Fruit fly (Drosophila melanogaster) whole organism, embryonic: ENCODE measurements around the gene blot.

ENCODE experiments used
- Aef1 ChIP-seq: fragments of 200-800 bp; sonication (Bioruptor generic); IDR thresholded peaks from 3 replicates; pipeline ENCODE4 v1.3.6; 2022; ENCODE audit warnings: missing biosample characterization, missing genetic modification characterization
- Antp ChIP-seq: fragments of 200-800 bp; sonication (Bioruptor generic); optimal IDR thresholded peaks from 3 replicates; lab custom pipeline; 2016; ENCODE audit warnings: missing biosample characterization, missing genetic modification characterization
- Atf-2 ChIP-seq: fragments of 200-800 bp; sonication (Bioruptor generic); optimal IDR thresholded peaks from 2 replicates; lab custom pipeline; 2016; ENCODE audit warnings: missing biosample characterization, missing genetic modification characterization
- CG12219 ChIP-seq: fragments of 200-800 bp; sonication (Bioruptor generic); optimal IDR thresholded peaks from 3 replicates; lab custom pipeline; 2018; ENCODE audit warnings: missing biosample characterization, mild to moderate bottlenecking, missing genetic modification characterization
- CG12659 ChIP-seq: fragments of 200-800 bp; sonication (Bioruptor generic); optimal IDR thresholded peaks from 3 replicates; lab custom pipeline; 2017; ENCODE audit warnings: mild to moderate bottlenecking, missing biosample characterization, missing genetic modification reagents, missing genetic modification characterization
- CG13287 ChIP-seq: fragments of 200-800 bp; sonication (Bioruptor generic); IDR thresholded peaks from 2 replicates; pipeline ENCODE4 v1.3.6; 2022; ENCODE audit warnings: missing biosample characterization, missing genetic modification characterization; ENCODE audit not compliant: partially characterized antibody
- CG17612 ChIP-seq: fragments of 200-800 bp; sonication (Bioruptor generic); IDR thresholded peaks from 2 replicates; pipeline ENCODE4 v1.3.6; 2022; ENCODE audit warnings: missing biosample characterization, missing genetic modification characterization
- CG32532 ChIP-seq: fragments of 200-800 bp; sonication (Bioruptor generic); IDR thresholded peaks from 2 replicates; pipeline ENCODE4 v1.3.6; 2022; ENCODE audit warnings: missing biosample characterization, missing genetic modification characterization
- CG32772 ChIP-seq: fragments of 200-800 bp; sonication (Bioruptor generic); IDR thresholded peaks from 2 replicates; pipeline ENCODE4 v1.3.6; 2022; ENCODE audit warnings: missing biosample characterization, missing genetic modification characterization
- CG3281 ChIP-seq: fragments of 200-800 bp; sonication (Bioruptor generic); optimal IDR thresholded peaks from 3 replicates; lab custom pipeline; 2017; ENCODE audit warnings: missing biosample characterization, mild to moderate bottlenecking, missing genetic modification characterization
- CG34224 ChIP-seq: fragments of 200-800 bp; sonication (Bioruptor generic); IDR thresholded peaks from 3 replicates; pipeline ENCODE4 v1.3.6; 2022; ENCODE audit warnings: missing biosample characterization, missing genetic modification characterization; ENCODE audit not compliant: partially characterized antibody
- CG34422 ChIP-seq: fragments of 200-800 bp; sonication (Bioruptor generic); IDR thresholded peaks from 3 replicates; pipeline ENCODE4 v1.3.6; 2022; ENCODE audit warnings: missing biosample characterization, missing genetic modification characterization
- CG4617 ChIP-seq: fragments of 200-800 bp; sonication (Bioruptor generic); optimal IDR thresholded peaks from 3 replicates; lab custom pipeline; 2016; ENCODE audit warnings: missing biosample characterization, missing genetic modification characterization, borderline replicate concordance
- CG9797 ChIP-seq: fragments of 200-800 bp; sonication (Bioruptor generic); optimal IDR thresholded peaks from 3 replicates; lab custom pipeline; 2018; ENCODE audit warnings: missing biosample characterization, mild to moderate bottlenecking, missing genetic modification characterization
- D ChIP-seq, 2 experiments: fragments of 200-800 bp in 1 of 2; fragments of >200 bp in 1 of 2; sonication (Bioruptor generic) in 1 of 2; optimal IDR thresholded peaks; 2 replicates in 1 of 2; 3 replicates in 1 of 2; lab custom pipeline; 2017; ENCODE audit warnings: mild to moderate bottlenecking in 1 of 2, missing biosample characterization in 1 of 2, missing genetic modification characterization in 1 of 2, missing genetic modification reagents in 1 of 2
- Dbx ChIP-seq: fragments of 200-800 bp; sonication (Bioruptor generic); IDR thresholded peaks from 3 replicates; pipeline ENCODE4 v1.3.6; 2022; ENCODE audit warnings: missing biosample characterization, missing genetic modification characterization
- Dfd ChIP-seq, 2 experiments: fragments of >200 bp; optimal IDR thresholded peaks; 2 replicates each; lab custom pipeline; 2017; ENCODE audit warnings: missing biosample characterization in 2 of 2, missing genetic modification characterization in 2 of 2
- Doc2 ChIP-seq: fragments of 200-800 bp; sonication (Bioruptor generic); IDR thresholded peaks from 2 replicates; pipeline ENCODE4 v1.3.6; 2022; ENCODE audit warnings: missing biosample characterization, missing genetic modification characterization
- Drgx ChIP-seq: fragments of 200-800 bp; sonication (Bioruptor generic); IDR thresholded peaks from 2 replicates; pipeline ENCODE4 v1.3.6; 2022; ENCODE audit warnings: missing biosample characterization, missing genetic modification characterization
- HLH4C ChIP-seq: fragments of 200-800 bp; sonication (Bioruptor generic); IDR thresholded peaks from 3 replicates; pipeline ENCODE4 v1.3.6; 2022; ENCODE audit warnings: missing biosample characterization, missing genetic modification characterization; ENCODE audit not compliant: partially characterized antibody
- Med ChIP-seq: fragments of 200-800 bp; sonication (Bioruptor generic); peaks from one replicate; lab custom pipeline; 2016; ENCODE audit warnings: missing biosample characterization, missing genetic modification characterization, mild to moderate bottlenecking, inconsistent platforms, moderate library complexity
- Opbp ChIP-seq: fragments of 200-800 bp; sonication (Bioruptor generic); IDR thresholded peaks from 3 replicates; pipeline ENCODE4 v1.3.6; 2022; ENCODE audit warnings: missing biosample characterization, missing genetic modification characterization; ENCODE audit not compliant: partially characterized antibody
- PHDP ChIP-seq: fragments of 200-800 bp; sonication (Bioruptor generic); optimal IDR thresholded peaks from 3 replicates; lab custom pipeline; 2018; ENCODE audit warnings: missing biosample characterization, mild to moderate bottlenecking, missing genetic modification characterization, moderate library complexity
- Ptx1 ChIP-seq: fragments of 200-800 bp; sonication (Bioruptor generic); IDR thresholded peaks from 2 replicates; pipeline ENCODE4 v1.3.6; 2022; ENCODE audit warnings: missing biosample characterization, missing genetic modification characterization
- Ravus ChIP-seq: fragments of 200-800 bp; sonication (Bioruptor generic); IDR thresholded peaks from 2 replicates; pipeline ENCODE4 v1.3.6; 2022; ENCODE audit warnings: missing biosample characterization, missing genetic modification characterization
- Sox100B ChIP-seq: fragments of 200-800 bp; sonication (Bioruptor generic); optimal IDR thresholded peaks from 3 replicates; lab custom pipeline; 2018; ENCODE audit warnings: missing biosample characterization, mild to moderate bottlenecking, missing genetic modification characterization
- Xrp1 ChIP-seq: fragments of 200-800 bp; sonication (Bioruptor generic); IDR thresholded peaks from 2 replicates; pipeline ENCODE4 v1.3.6; 2022; ENCODE audit warnings: missing biosample characterization, missing genetic modification characterization
- ab ChIP-seq: fragments of 200-800 bp; sonication (Bioruptor generic); optimal IDR thresholded peaks from 2 replicates; lab custom pipeline; 2016; ENCODE audit warnings: missing biosample characterization, missing genetic modification characterization
- amos ChIP-seq: fragments of 200-800 bp; sonication (Bioruptor generic); IDR thresholded peaks from 2 replicates; pipeline ENCODE4 v1.3.6; 2022; ENCODE audit warnings: missing biosample characterization, missing genetic modification characterization; ENCODE audit not compliant: partially characterized antibody
- chm ChIP-seq: fragments of 200-800 bp; sonication (Bioruptor generic); IDR thresholded peaks from 2 replicates; pipeline ENCODE4 v1.3.6; 2022; ENCODE audit warnings: missing biosample characterization, missing genetic modification characterization
- crp ChIP-seq, 2 experiments: fragments of 200-800 bp; sonication (Bioruptor generic); optimal IDR thresholded peaks; 2 replicates in 1 of 2; 3 replicates in 1 of 2; lab custom pipeline; 2017; ENCODE audit warnings: missing biosample characterization in 2 of 2, missing genetic modification characterization in 2 of 2, mild to moderate bottlenecking in 1 of 2, moderate library complexity in 1 of 2
- dati ChIP-seq: fragments of 200-800 bp; sonication (Bioruptor generic); IDR thresholded peaks from 2 replicates; pipeline ENCODE4 v1.3.6; 2022; ENCODE audit warnings: missing biosample characterization, missing genetic modification characterization
- esg ChIP-seq: fragments of 200-800 bp; sonication (Bioruptor generic); conservative IDR thresholded peaks from 2 replicates; pipeline ENCODE4 v1.3.6; 2022; ENCODE audit warnings: missing biosample characterization, missing genetic modification characterization
- gcm ChIP-seq: fragments of 200-800 bp; sonication (Bioruptor generic); optimal IDR thresholded peaks from 2 replicates; lab custom pipeline; 2019; ENCODE audit warnings: missing biosample characterization, mild to moderate bottlenecking, missing genetic modification characterization, moderate library complexity
- maf-S ChIP-seq: fragments of 200-800 bp; sonication (Bioruptor generic); optimal IDR thresholded peaks from 2 replicates; lab custom pipeline; 2016; ENCODE audit warnings: missing biosample characterization, missing genetic modification characterization
- otp ChIP-seq: fragments of 200-800 bp; sonication (Bioruptor generic); IDR thresholded peaks from 3 replicates; pipeline ENCODE4, ENCODE4 v1.3.6; 2022; ENCODE audit warnings: missing biosample characterization, missing genetic modification characterization
- phol ChIP-seq: fragments of 200-800 bp; sonication (Bioruptor generic); optimal IDR thresholded peaks from 3 replicates; lab custom pipeline; 2018; ENCODE audit warnings: missing biosample characterization, mild to moderate bottlenecking, missing genetic modification characterization, moderate library complexity
- prd ChIP-seq, 3 experiments: fragments of >200 bp in 2 of 3; fragments of 200-800 bp in 1 of 3; sonication (Bioruptor generic) in 1 of 3; optimal IDR thresholded peaks in 2 of 3; IDR thresholded peaks in 1 of 3; 2 replicates in 2 of 3; 3 replicates in 1 of 3; pipeline versions ENCODE4 v1.3.6 to Lab custom; 2017 to 2022; ENCODE audit warnings: missing biosample characterization in 1 of 3, missing genetic modification characterization in 1 of 3
- pros ChIP-seq: fragments of 200-800 bp; sonication (Bioruptor generic); optimal IDR thresholded peaks from 3 replicates; lab custom pipeline; 2019; ENCODE audit warnings: missing biosample characterization, mild to moderate bottlenecking, missing genetic modification characterization, moderate library complexity
- ranshi ChIP-seq: fragments of 200-800 bp; sonication (Bioruptor generic); IDR thresholded peaks from 2 replicates; pipeline ENCODE4 v1.3.6; 2022; ENCODE audit warnings: missing biosample characterization, missing genetic modification characterization
- ro ChIP-seq: fragments of 200-800 bp; sonication (Bioruptor generic); IDR thresholded peaks from 2 replicates; pipeline ENCODE4 v1.3.6; 2022; ENCODE audit warnings: missing biosample characterization, missing genetic modification characterization
- schlank ChIP-seq: fragments of 200-800 bp; sonication (Bioruptor generic); optimal IDR thresholded peaks from 2 replicates; lab custom pipeline; 2018; ENCODE audit warnings: missing biosample characterization, mild to moderate bottlenecking, missing genetic modification characterization
- scrt ChIP-seq: fragments of 200-800 bp; sonication (Bioruptor generic); optimal IDR thresholded peaks from 2 replicates; lab custom pipeline; 2018; ENCODE audit warnings: missing biosample characterization, mild to moderate bottlenecking, missing genetic modification characterization, moderate library complexity
- shn ChIP-seq: fragments of 200-800 bp; sonication (Bioruptor generic); optimal IDR thresholded peaks from 3 replicates; lab custom pipeline; 2016; ENCODE audit warnings: missing biosample characterization, missing genetic modification characterization
- sob ChIP-seq: fragments of 200-800 bp; sonication (Bioruptor generic); IDR thresholded peaks from 2 replicates; pipeline ENCODE4 v1.3.6; 2022; ENCODE audit warnings: missing biosample characterization, missing genetic modification characterization
- tup ChIP-seq: fragments of 200-800 bp; sonication (Bioruptor generic); optimal IDR thresholded peaks from 2 replicates; lab custom pipeline; 2016; ENCODE audit warnings: missing biosample characterization, mild to moderate bottlenecking, missing genetic modification characterization, moderate library complexity
- twi ChIP-seq: fragments of 200-800 bp; optimal IDR thresholded peaks from 2 replicates; lab custom pipeline; 2019; ENCODE audit warnings: missing biosample characterization, mild to moderate bottlenecking, missing genetic modification characterization, moderate library complexity
- vnd ChIP-seq: fragments of 200-800 bp; sonication (Bioruptor generic); IDR thresholded peaks from 3 replicates; pipeline ENCODE4 v1.3.6; 2022; ENCODE audit warnings: missing biosample characterization, missing genetic modification characterization; ENCODE audit not compliant: partially characterized antibody
- z ChIP-seq: fragments of 200-800 bp; sonication (Bioruptor generic); IDR thresholded peaks from 3 replicates; pipeline ENCODE4 v1.3.6; 2022; ENCODE audit warnings: missing biosample characterization, missing genetic modification characterization

The blot gene

DNA sequence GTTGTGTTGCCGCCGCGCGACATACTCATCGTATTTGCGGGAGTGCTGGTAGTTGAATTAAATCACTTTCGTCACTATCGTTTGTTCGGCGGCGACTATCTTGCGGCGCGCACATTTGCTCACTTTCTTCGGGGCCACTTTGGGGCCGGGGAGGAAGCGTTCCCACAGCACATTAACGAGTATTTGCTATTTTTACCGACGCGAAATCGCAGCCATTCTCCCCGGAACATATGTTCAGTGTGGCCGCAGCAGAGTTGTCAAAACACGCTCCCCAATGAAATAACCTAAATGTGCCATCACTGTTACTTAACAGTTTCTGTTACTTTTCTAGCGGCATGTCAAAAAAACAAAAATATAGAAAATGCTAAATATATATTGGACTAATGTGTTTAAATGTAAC is 11.6 kb upstream of the blot start, which contains the start of gene frc (continued):
- TF ChIP-seq Med (GFP tag; lab: Kevin White, UChicago) (peak; percentile 73), shn (GFP tag; lab: Kevin White, UChicago) (no peak), amos (GFP tag; lab: Robert Waterston, UW) (0 out of 2 replicates have a peak, but pooled peaks have one; percentile 26), D (optimal IDR thresholded peaks at IDR 0.05; lab: Kevin White, UChicago) (no peak), D (GFP tag; optimal IDR thresholded peaks at IDR 0.05; lab: Kevin White, UChicago) (no peak), CG3281 (GFP tag; lab: Kevin White, UChicago) (no peak), twi (tag; lab: Kevin White, UChicago) (no peak), CG12219 (no peak), Drgx (0 out of 2 replicates have a peak, but pooled peaks have one; percentile 28), Dbx (GFP tag; lab: Robert Waterston, UW) (peak; percentile 39; the same call in 1 of the 3 replicates), CG32772 (GFP tag; lab: Robert Waterston, UW) (no peak), Ravus (GFP tag; lab: Robert Waterston, UW) (no peak), tup (GFP tag; lab: Kevin White, UChicago) (no peak), gcm (no peak), CG34224 (0 out of 3 replicates have a peak, but pooled peaks have one; percentile 14), Atf-2 (GFP tag; lab: Kevin White, UChicago) (no peak), CG17612 (GFP tag; lab: Robert Waterston, UW) (no peak), maf-S (GFP tag; lab: Kevin White, UChicago) (no peak), Opbp (GFP tag; lab: Robert Waterston, UW) (0 out of 3 replicates have a peak, but pooled peaks have one; percentile 42), z (GFP tag; lab: Robert Waterston, UW) (no peak), CG12659 (GFP tag; lab: Kevin White, UChicago) (no peak), dati (GFP tag; lab: Robert Waterston, UW) (no peak), ranshi (GFP tag; lab: Robert Waterston, UW) (peak; percentile 7; the same call in 1 of the 2 replicates), CG13287 (0 out of 2 replicates have a peak, but pooled peaks have one; percentile 6), CG4617 (peak; percentile 40), Ptx1 (no peak), CG34422 (GFP tag; lab: Robert Waterston, UW) (peak; percentile 66; the same call in 1 of the 3 replicates), Aef1 (GFP tag; lab: Robert Waterston, UW) (no peak), Xrp1 (GFP tag; lab: Robert Waterston, UW) (0 out of 2 replicates have a peak, but pooled peaks have one; percentile 13), prd (optimal IDR thresholded peaks at IDR 0.05; lab: Kevin White, UChicago) (no peak), prd (GFP tag; IDR thresholded peaks at IDR 0.05; lab: Robert Waterston, UW) (no peak), crp (GFP tag; optimal IDR thresholded peaks at IDR 0.05; lab: Kevin White, UChicago) (no peak), chm (GFP tag; lab: Robert Waterston, UW) (0 out of 2 replicates have a peak, but pooled peaks have one; percentile 50), Dfd (GFP tag; optimal IDR thresholded peaks at IDR 0.05; lab: Kevin White, UChicago) (no peak), pros (GFP tag; lab: Kevin White, UChicago) (no peak), PHDP (tag; lab: Kevin White, UChicago) (no peak), Doc2 (GFP tag; lab: Robert Waterston, UW) (no peak), CG9797 (peak; percentile 54), vnd (GFP tag; lab: Robert Waterston, UW) (no peak), Sox100B (GFP tag; lab: Kevin White, UChicago) (no peak), schlank (tag; lab: Kevin White, UChicago) (no peak), HLH4C (GFP tag; lab: Robert Waterston, UW) (no peak), phol (tag; lab: Kevin White, UChicago) (no peak), ro (no peak), ab (no peak), CG32532 (GFP tag; lab: Robert Waterston, UW) (no peak), scrt (GFP tag; lab: Kevin White, UChicago) (no peak), otp (no peak), sob (no peak), esg (GFP tag; lab: Robert Waterston, UW) (no peak), Antp (GFP tag; lab: Kevin White, UChicago) (no peak)
